Fruit fly (Drosophila melanogaster): ENCODE data around the gene asun.

asun gene

dm6 chr3R:16222300-16222903, 41.7 kb upstream of the asun start (continued):
- peak; percentile 94 for TF ChIP-seq dsx (GFP tag; optimal IDR thresholded peaks at IDR 0.05; ENCODE audit: poor library complexity, severe bottlenecking)
- TF ChIP-seq CG11294 (GFP tag; IDR thresholded peaks at IDR 0.05) = peak; percentile 99
- TF ChIP-seq Eip75B (GFP tag; optimal IDR thresholded peaks at IDR 0.05) = peak; percentile 98
- TF ChIP-seq CG16779 (tag; optimal IDR thresholded peaks at IDR 0.05) = peak; percentile 93
- peak; percentile 92 for TF ChIP-seq CG4318 (GFP tag; optimal IDR thresholded peaks at IDR 0.05)
- peak; percentile 97 for TF ChIP-seq acj6 (GFP tag; optimal IDR thresholded peaks at IDR 0.05)
- TF ChIP-seq CG8632 (GFP tag; optimal IDR thresholded peaks at IDR 0.05) = peak; percentile 85
- peak; percentile 96 for TF ChIP-seq CG32006 (GFP tag; optimal IDR thresholded peaks at IDR 0.05)
- TF ChIP-seq CG7368 (GFP tag; optimal IDR thresholded peaks at IDR 0.05) = peak; percentile 99
- TF ChIP-seq topi (GFP tag; optimal IDR thresholded peaks at IDR 0.05) = peak; percentile 96
- peak; percentile 93 for TF ChIP-seq fkh (GFP tag; optimal IDR thresholded peaks at IDR 0.05)
- peak; percentile 99 for TF ChIP-seq pdm3 (GFP tag; optimal IDR thresholded peaks at IDR 0.05)
- peak; percentile 94 for TF ChIP-seq achi (GFP tag; optimal IDR thresholded peaks at IDR 0.05)
- TF ChIP-seq dac (GFP tag; optimal IDR thresholded peaks at IDR 0.05) = peak; percentile 97
- peak; percentile 85 for TF ChIP-seq Blimp-1 (GFP tag; optimal IDR thresholded peaks at IDR 0.05)
- peak; percentile 89 for TF ChIP-seq Sox15 (GFP tag; optimal IDR thresholded peaks at IDR 0.05)
- peak; percentile 98 for TF ChIP-seq Eip93F (GFP tag; optimal IDR thresholded peaks at IDR 0.05)
- peak; percentile 97 for TF ChIP-seq CG10669 (GFP tag; optimal IDR thresholded peaks at IDR 0.05)

dm6 chr3R:16223252-16224037, 40.6 kb upstream of the asun start:
- peak; percentile 79 for TF ChIP-seq CG10669 (GFP tag; optimal IDR thresholded peaks at IDR 0.05)
- peak; percentile 74 for TF ChIP-seq svp (GFP tag)
- peak; percentile 70 for TF ChIP-seq CG16779 (tag; optimal IDR thresholded peaks at IDR 0.05)
- TF ChIP-seq CG34406 (GFP tag; optimal IDR thresholded peaks at IDR 0.05) = no peak
- peak; percentile 63 for TF ChIP-seq acj6 (GFP tag; optimal IDR thresholded peaks at IDR 0.05)
- TF ChIP-seq CG8319 (GFP tag; optimal IDR thresholded peaks at IDR 0.05) = no peak
- TF ChIP-seq CG8632 (GFP tag; optimal IDR thresholded peaks at IDR 0.05) = peak; percentile 61
- TF ChIP-seq OdsH (GFP tag; optimal IDR thresholded peaks at IDR 0.05) = peak; percentile 70
- TF ChIP-seq cyc (GFP tag; optimal IDR thresholded peaks at IDR 0.05) = peak; percentile 19
- no peak for TF ChIP-seq vri (GFP tag; optimal IDR thresholded peaks at IDR 0.05)
- peak; percentile 79 for TF ChIP-seq spab (GFP tag; optimal IDR thresholded peaks at IDR 0.05)
- peak; percentile 65 for TF ChIP-seq net (GFP tag; optimal IDR thresholded peaks at IDR 0.05)
- peak; percentile 38 for TF ChIP-seq CG6792 (GFP tag; optimal IDR thresholded peaks at IDR 0.05)
- peak; percentile 62 for TF ChIP-seq pdm3 (GFP tag; optimal IDR thresholded peaks at IDR 0.05)
- peak; percentile 29 to 52 for TF ChIP-seq ss (GFP tag; optimal IDR thresholded peaks at IDR 0.05)
- no peak for TF ChIP-seq Gug (GFP tag; IDR thresholded peaks at IDR 0.05)
- TF ChIP-seq Hr4 (GFP tag; optimal IDR thresholded peaks at IDR 0.05) = peak; percentile 78
- TF ChIP-seq fd59A (GFP tag; optimal IDR thresholded peaks at IDR 0.05) = no peak
- peak; percentile 60 for TF ChIP-seq Eip75B (GFP tag; optimal IDR thresholded peaks at IDR 0.05)
- TF ChIP-seq Sox102F (GFP tag; optimal IDR thresholded peaks at IDR 0.05) = no peak
- TF ChIP-seq CG1621 (tag; optimal IDR thresholded peaks at IDR 0.05) = peak; percentile 24
- peak; percentile 74 for TF ChIP-seq CG3919 (GFP tag; optimal IDR thresholded peaks at IDR 0.05)
- TF ChIP-seq CG6808 (GFP tag; optimal IDR thresholded peaks at IDR 0.05) = peak; percentile 74
- peak; percentile 28 for TF ChIP-seq esn (GFP tag; optimal IDR thresholded peaks at IDR 0.05)
- no peak for TF ChIP-seq CG8119 (GFP tag; IDR thresholded peaks at IDR 0.05)
- peak; percentile 82 for TF ChIP-seq CG11762 (GFP tag; optimal IDR thresholded peaks at IDR 0.05; ENCODE audit: insufficient read depth)
- no peak for TF ChIP-seq CG11902 (GFP tag; optimal IDR thresholded peaks at IDR 0.05)
- TF ChIP-seq CG4318 (GFP tag; optimal IDR thresholded peaks at IDR 0.05) = peak; percentile 82
- TF ChIP-seq dsx (GFP tag; optimal IDR thresholded peaks at IDR 0.05; ENCODE audit: poor library complexity, severe bottlenecking) = peak; percentile 71
- TF ChIP-seq Sox15 (GFP tag; optimal IDR thresholded peaks at IDR 0.05) = no peak
- peak; percentile 87 for TF ChIP-seq CG3032 (tag; optimal IDR thresholded peaks at IDR 0.05)
- TF ChIP-seq CG32006 (GFP tag; optimal IDR thresholded peaks at IDR 0.05) = peak; percentile 91
- no peak for TF ChIP-seq fd85E (GFP tag; optimal IDR thresholded peaks at IDR 0.05)
- no peak for TF ChIP-seq fkh (GFP tag; optimal IDR thresholded peaks at IDR 0.05)
- TF ChIP-seq Hr39 (GFP tag; optimal IDR thresholded peaks at IDR 0.05) = no peak
- no peak for TF ChIP-seq CG6854 (GFP tag; optimal IDR thresholded peaks at IDR 0.05)
- TF ChIP-seq CG6276 (GFP tag; optimal IDR thresholded peaks at IDR 0.05) = peak; percentile 78
- no peak for TF ChIP-seq Hr38 (GFP tag; optimal IDR thresholded peaks at IDR 0.05)
